Worm (Caenorhabditis elegans): ENCODE data around the gene H03E18.1.
A peak's percentile ranks its signal among the peaks of the same experiment; 100 is the strongest.

H03E18.1 gene

DNA sequence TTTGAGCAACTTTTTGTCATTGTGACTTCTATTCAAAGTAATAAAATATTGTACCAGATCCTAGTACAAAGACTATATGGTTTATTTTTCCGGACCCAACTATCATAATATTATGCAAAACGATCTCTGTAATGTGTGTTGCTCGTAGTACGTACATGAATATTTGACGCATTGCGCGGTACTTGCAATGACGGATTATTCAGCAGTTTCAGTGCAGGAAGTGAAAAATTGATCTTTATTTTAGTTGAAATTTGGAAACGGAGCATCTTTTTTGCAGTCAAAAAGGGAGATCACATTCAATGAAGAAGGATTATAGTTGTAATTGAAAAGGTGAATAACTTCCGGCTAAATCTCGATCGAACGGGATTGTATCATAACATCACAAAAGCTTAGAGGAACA, 23.7 kb upstream of the H03E18.1 start:
- TF ChIP-seq unc-62 (GFP tag; optimal IDR thresholded peaks at IDR 0.05): no peak
- no peak for TF ChIP-seq lir-1 (GFP tag; conservative IDR thresholded peaks at IDR 0.05)
- TF ChIP-seq F52B5.7 (tag; optimal IDR thresholded peaks at IDR 0.05): no peak
- no peak for TF ChIP-seq ztf-28 (GFP tag; IDR thresholded peaks at IDR 0.05)
- TF ChIP-seq B0336.3 (GFP tag; IDR thresholded peaks at IDR 0.05): no peak
- no peak for TF ChIP-seq ztf-3 (GFP tag; optimal IDR thresholded peaks at IDR 0.05)

DNA sequence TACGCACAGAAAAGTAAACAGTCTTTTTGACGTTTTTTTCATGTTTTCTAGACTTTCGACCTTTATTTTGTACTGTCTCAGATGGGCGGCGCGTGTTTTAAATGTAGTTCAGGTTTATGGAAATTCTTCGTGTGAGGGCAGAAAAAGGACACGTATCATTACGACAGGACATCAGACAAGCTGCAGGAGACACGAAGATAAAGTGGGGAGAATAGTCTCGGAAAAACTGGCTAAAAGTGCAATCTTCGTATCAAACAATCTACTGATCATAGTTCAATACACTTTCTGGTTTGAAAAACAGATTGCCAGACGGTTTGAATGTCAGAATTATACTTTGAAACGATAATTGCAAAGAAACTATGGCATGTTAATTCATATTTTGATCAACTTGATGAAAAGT, 22.3 kb upstream of the H03E18.1 start:
- TF ChIP-seq nhr-90 (tag; optimal IDR thresholded peaks at IDR 0.05) (no peak), somi-1 (GFP tag; optimal IDR thresholded peaks at IDR 0.05) (no peak), Y79H2A.3 (GFP tag; conservative IDR thresholded peaks at IDR 0.05) (no peak), snpc-3.4 (tag; optimal IDR thresholded peaks at IDR 0.05) (no peak), lin-54 (GFP tag; optimal IDR thresholded peaks at IDR 0.05) (no peak), lin-26 (GFP tag; IDR thresholded peaks at IDR 0.05) (no peak)

DNA sequence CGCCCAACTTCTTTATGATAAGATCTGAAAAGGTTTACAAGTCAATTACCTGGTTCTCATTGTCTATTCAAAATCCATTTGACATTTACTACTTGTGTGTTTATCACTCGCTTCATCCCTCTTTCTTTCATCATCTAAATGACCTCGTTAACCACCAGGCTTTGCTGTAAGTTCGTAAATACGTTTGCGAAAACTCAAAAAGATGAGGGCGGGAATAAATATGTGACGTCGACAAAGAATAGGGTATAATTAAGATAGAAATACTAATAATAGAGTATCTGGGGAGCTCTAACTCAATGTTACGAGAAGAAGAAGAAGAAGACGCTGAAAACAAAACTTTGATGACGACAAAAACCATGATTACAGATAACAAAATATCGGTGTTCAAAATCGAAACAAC, 18.3 kb upstream of the H03E18.1 start:
- TF ChIP-seq T26A5.8 (tag; optimal IDR thresholded peaks at IDR 0.05): no peak
- TF ChIP-seq mel-28 (tag; optimal IDR thresholded peaks at IDR 0.05; ENCODE audit: borderline replicate concordance): no peak
- no peak for TF ChIP-seq K12H6.12 (tag; optimal IDR thresholded peaks at IDR 0.05)
- TF ChIP-seq fkh-3 (tag; optimal IDR thresholded peaks at IDR 0.05): no peak
- no peak for TF ChIP-seq tbp1 (GFP tag; optimal IDR thresholded peaks at IDR 0.05)
- no peak for TF ChIP-seq T07F8.4 (tag; optimal IDR thresholded peaks at IDR 0.05)
- no peak for TF ChIP-seq Y95B8A.8 (GFP tag; IDR thresholded peaks at IDR 0.05)
- TF ChIP-seq ZK185.1 (tag; optimal IDR thresholded peaks at IDR 0.05; ENCODE audit: poor library complexity, severe bottlenecking): no peak
- no peak for TF ChIP-seq F52B5.7 (tag; optimal IDR thresholded peaks at IDR 0.05)
- TF ChIP-seq dox-1 (GFP tag; IDR thresholded peaks at IDR 0.05): no peak
- TF ChIP-seq madf-6 (GFP tag; IDR thresholded peaks at IDR 0.05): no peak
- no peak for TF ChIP-seq hmg-20 (GFP tag; IDR thresholded peaks at IDR 0.05)
- TF ChIP-seq nhr-27 (tag; optimal IDR thresholded peaks at IDR 0.05): no peak
- TF ChIP-seq chd-7 (tag; optimal IDR thresholded peaks at IDR 0.05): no peak
- no peak for TF ChIP-seq zim-3 (tag; optimal IDR thresholded peaks at IDR 0.05)
- no peak for TF ChIP-seq somi-1 (GFP tag; optimal IDR thresholded peaks at IDR 0.05)
- no peak for TF ChIP-seq aptf-2 (GFP tag; conservative IDR thresholded peaks at IDR 0.05)
- TF ChIP-seq Y79H2A.3 (GFP tag; conservative IDR thresholded peaks at IDR 0.05): no peak
- TF ChIP-seq hlh-12 (tag; optimal IDR thresholded peaks at IDR 0.05): no peak
- no peak for TF ChIP-seq lin-40 (tag; optimal IDR thresholded peaks at IDR 0.05)

DNA sequence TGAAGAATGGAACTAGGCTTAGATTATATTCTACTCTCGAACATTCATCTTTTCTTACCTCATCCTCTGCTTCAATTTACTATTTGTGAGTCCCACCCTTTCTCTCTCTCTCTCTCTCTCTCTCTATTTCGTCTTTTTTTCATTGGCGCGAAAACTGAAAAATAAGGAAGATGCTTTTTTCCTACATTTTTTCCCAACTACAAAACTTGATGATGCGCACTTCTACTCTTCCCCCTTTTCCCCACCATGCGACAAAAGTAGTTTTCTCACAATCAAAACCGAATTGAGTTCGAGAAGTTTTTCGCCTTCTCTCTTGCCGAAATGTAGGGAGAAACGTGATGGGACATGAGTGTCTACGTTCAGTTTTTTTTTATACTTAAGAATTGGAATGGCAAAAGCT, 17.8 kb upstream of the H03E18.1 start:
- TF ChIP-seq ceh-27 (GFP tag; optimal IDR thresholded peaks at IDR 0.05): peak; percentile 14
- TF ChIP-seq ccch-3 (GFP tag; optimal IDR thresholded peaks at IDR 0.05): no peak

DNA sequence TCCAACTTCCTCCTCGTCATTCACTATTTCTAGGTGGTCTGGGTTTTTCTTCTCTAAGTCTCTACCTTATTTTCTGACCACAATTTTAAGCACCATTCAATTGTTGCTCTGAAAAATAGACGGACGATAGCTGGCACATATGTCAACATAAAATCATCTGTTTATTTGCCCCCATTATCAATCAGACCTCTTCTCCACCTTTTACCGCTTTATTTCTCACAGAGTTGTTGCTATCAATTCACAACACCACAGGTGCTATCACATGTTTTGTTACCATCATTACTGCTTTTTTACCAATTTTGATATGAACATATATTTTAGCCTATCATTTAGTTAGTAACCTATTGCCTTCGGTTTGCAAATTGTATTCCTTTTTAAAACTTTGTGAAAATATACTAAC, 14.9 kb upstream of the H03E18.1 start:
- 0 out of 2 replicates have a peak, but pooled peaks have one; percentile 16 for TF ChIP-seq Y95B8A.8 (GFP tag; IDR thresholded peaks at IDR 0.05)
- peak; percentile 43 for TF ChIP-seq nhr-80 (tag; optimal IDR thresholded peaks at IDR 0.05)
- no peak for TF ChIP-seq tbx-9 (tag; optimal IDR thresholded peaks at IDR 0.05; ENCODE audit: borderline replicate concordance)

Data from whole organism, young adult.